Worm (Caenorhabditis elegans) whole organism, early embryonic: ENCODE results near the gene F56H9.6.

ENCODE experiments used
- ets-7 ChIP-seq: sonication (generic microtip); optimal IDR thresholded peaks from 2 replicates; lab custom pipeline; 2016; ENCODE audit warnings: missing genotype, missing genetic modification characterization, missing compliant biosample characterization
- hmbx-1 ChIP-seq: sonication (generic microtip); optimal IDR thresholded peaks from 2 replicates; lab custom pipeline; 2016; ENCODE audit warnings: mild to moderate bottlenecking, missing genetic modification characterization, missing compliant biosample characterization
- hnd-1 ChIP-seq: sonication (generic microtip); optimal IDR thresholded peaks from 2 replicates; lab custom pipeline; 2016; ENCODE audit warnings: missing genetic modification characterization, missing compliant biosample characterization

DNA sequence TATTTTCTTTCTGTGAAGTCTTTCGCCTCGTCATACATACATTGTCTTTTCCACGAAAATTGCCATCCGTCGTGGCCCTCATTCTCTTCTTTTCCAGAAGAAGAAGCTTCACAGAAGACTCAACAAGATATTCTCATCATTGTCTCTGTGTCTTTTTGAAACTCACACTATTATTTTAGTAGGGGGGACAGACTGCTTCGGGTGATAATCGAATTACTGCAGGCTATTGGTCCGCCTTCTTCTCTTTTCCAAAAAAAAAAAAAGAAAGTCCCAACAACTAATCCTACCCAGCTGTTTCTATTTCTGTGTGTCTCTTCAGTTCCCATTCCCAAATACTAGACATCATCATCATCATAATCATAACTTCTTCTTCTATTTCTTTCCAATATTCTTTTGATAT lies 46.2 kb downstream of the F56H9.6 start:
- no peak for TF ChIP-seq ets-7 (tag; lab: Kevin White, UChicago)
- no peak for TF ChIP-seq hnd-1 (tag; lab: Kevin White, UChicago)
- TF ChIP-seq hmbx-1 (tag; lab: Kevin White, UChicago) = no peak
